Worm (Caenorhabditis elegans) whole organism, L1 larva: ENCODE data around the gene gck-1.

Experiments used
- C04F5.9 ChIP-seq: sonication (generic microtip); optimal IDR thresholded peaks from 2 replicates; lab custom pipeline; 2016; ENCODE audit warnings: missing genetic modification characterization, missing compliant biosample characterization
- aha-1 ChIP-seq: fragments of 150-350 bp; optimal IDR thresholded peaks from 2 replicates; lab custom pipeline; 2014; ENCODE audit warnings: missing biosample characterization, missing genetic modification characterization
- alr-1 ChIP-seq: fragments of 200-800 bp; sonication (Bioruptor generic); optimal IDR thresholded peaks from 2 replicates; lab custom pipeline; 2018; ENCODE audit warnings: borderline replicate concordance, mild to moderate bottlenecking, missing genetic modification characterization, missing compliant biosample characterization
- ama-1 ChIP-seq: fragments of 150-350 bp; optimal IDR thresholded peaks from 2 replicates; lab custom pipeline; 2014
- blmp-1 ChIP-seq: fragments of 150-350 bp; optimal IDR thresholded peaks from 2 replicates; lab custom pipeline; 2014; ENCODE audit warnings: missing biosample characterization, missing genetic modification characterization
- ceh-8 ChIP-seq: fragments of 200-800 bp; sonication (Bioruptor generic); optimal IDR thresholded peaks from 2 replicates; lab custom pipeline; 2018; ENCODE audit warnings: mild to moderate bottlenecking, missing genetic modification characterization, moderate library complexity, missing compliant biosample characterization
- ces-1 ChIP-seq: fragments of 150-350 bp; optimal IDR thresholded peaks from 2 replicates; lab custom pipeline; 2014; ENCODE audit warnings: missing biosample characterization, missing genetic modification reagents, missing genetic modification characterization
- dpl-1 ChIP-seq, 3 experiments: fragments of 150-350 bp in 2 of 3; sonication (generic microtip) in 1 of 3; optimal IDR thresholded peaks; 2 replicates each; lab custom pipeline; 2014 to 2017; ENCODE audit warnings: missing biosample characterization in 3 of 3, missing genetic modification characterization in 3 of 3, missing genetic modification reagents in 3 of 3
- efl-3 ChIP-seq: fragments of 200-800 bp; sonication (Bioruptor generic); optimal IDR thresholded peaks from 2 replicates; lab custom pipeline; 2018; ENCODE audit warnings: mild to moderate bottlenecking, missing genetic modification characterization, missing compliant biosample characterization
- egl-13 ChIP-seq: sonication (generic microtip); optimal IDR thresholded peaks from 2 replicates; lab custom pipeline; 2016; ENCODE audit warnings: missing genotype, missing genetic modification reagents, missing genetic modification characterization, missing compliant biosample characterization
- elt-2 ChIP-seq: sonication (generic microtip); optimal IDR thresholded peaks from 2 replicates; lab custom pipeline; 2016; ENCODE audit warnings: missing genetic modification characterization, mild to moderate bottlenecking, inconsistent platforms, missing compliant biosample characterization, missing genetic modification reagents
- ets-5 ChIP-seq: fragments of 200-800 bp; sonication (Bioruptor generic); IDR thresholded peaks from 2 replicates; pipeline ENCODE4 v1.3.6; 2022; ENCODE audit warnings: missing genetic modification characterization, missing compliant biosample characterization
- fkh-10 ChIP-seq: sonication (generic microtip); optimal IDR thresholded peaks from 2 replicates; lab custom pipeline; 2017; ENCODE audit warnings: missing biosample characterization, missing genetic modification reagents, missing genetic modification characterization
- fkh-8 ChIP-seq: sonication (generic microtip); optimal IDR thresholded peaks from 2 replicates; lab custom pipeline; 2016; ENCODE audit warnings: mild to moderate bottlenecking, missing genetic modification characterization, missing compliant biosample characterization
- fos-1 ChIP-seq: fragments of 150-350 bp; optimal IDR thresholded peaks from 2 replicates; lab custom pipeline; 2014; ENCODE audit warnings: missing biosample characterization, missing genetic modification characterization
- irx-1 ChIP-seq: sonication (generic microtip); optimal IDR thresholded peaks from 2 replicates; lab custom pipeline; 2016; ENCODE audit warnings: missing genetic modification characterization, missing compliant biosample characterization
- jun-1 ChIP-seq: fragments of 150-350 bp; optimal IDR thresholded peaks from 2 replicates; lab custom pipeline; 2014; ENCODE audit warnings: missing biosample characterization, missing genetic modification reagents, missing genetic modification characterization
- lin-13 ChIP-seq: fragments of 150-350 bp; optimal IDR thresholded peaks from 2 replicates; lab custom pipeline; 2014; ENCODE audit warnings: missing biosample characterization, missing genetic modification reagents, missing genetic modification characterization
- lin-35 ChIP-seq, 2 experiments: fragments of 150-350 bp; optimal IDR thresholded peaks; 2 replicates each; lab custom pipeline; 2014; ENCODE audit warnings: missing biosample characterization in 2 of 2, missing genetic modification characterization in 2 of 2, missing genetic modification reagents in 2 of 2
- lsy-2 ChIP-seq, 2 experiments: fragments of 150-350 bp; optimal IDR thresholded peaks; 2 replicates each; lab custom pipeline; 2014; ENCODE audit warnings: missing biosample characterization in 2 of 2, missing genetic modification characterization in 2 of 2
- mab-9 ChIP-seq: fragments of 200-800 bp; sonication (Bioruptor generic); IDR thresholded peaks from 2 replicates; pipeline ENCODE4 v1.3.6; 2022; ENCODE audit warnings: missing genetic modification reagents, missing genetic modification characterization, missing compliant biosample characterization
- mep-1 ChIP-seq: fragments of 150-350 bp; optimal IDR thresholded peaks from 2 replicates; lab custom pipeline; 2014; ENCODE audit warnings: missing biosample characterization, missing genetic modification characterization
- nhr-237 ChIP-seq: fragments of 150-350 bp; optimal IDR thresholded peaks from 2 replicates; lab custom pipeline; 2014; ENCODE audit warnings: missing biosample characterization, missing genetic modification characterization
- nhr-71 ChIP-seq: sonication (generic microtip); optimal IDR thresholded peaks from 2 replicates; lab custom pipeline; 2016; ENCODE audit warnings: mild to moderate bottlenecking, missing genetic modification characterization, moderate library complexity, missing compliant biosample characterization
- nhr-77 ChIP-seq: fragments of 150-350 bp; optimal IDR thresholded peaks from 2 replicates; lab custom pipeline; 2014; ENCODE audit warnings: missing biosample characterization, missing genetic modification characterization
- nhr-84 ChIP-seq: sonication (generic microtip); optimal IDR thresholded peaks from 2 replicates; lab custom pipeline; 2017; ENCODE audit warnings: missing biosample characterization, missing genetic modification characterization
- nhr-85 ChIP-seq: sonication (generic microtip); peaks from one replicate; lab custom pipeline; 2016; ENCODE audit warnings: missing genetic modification characterization, inconsistent platforms, missing compliant biosample characterization
- nhr-90 ChIP-seq: sonication (generic microtip); optimal IDR thresholded peaks from 2 replicates; lab custom pipeline; 2016; ENCODE audit warnings: mild to moderate bottlenecking, missing genetic modification characterization, missing compliant biosample characterization; ENCODE audit not compliant: poor library complexity
- pag-3 ChIP-seq: sonication (generic microtip); optimal IDR thresholded peaks from 2 replicates; lab custom pipeline; 2017; ENCODE audit warnings: missing genetic modification characterization, mild to moderate bottlenecking, missing compliant biosample characterization, antibody characterized with exemption, borderline replicate concordance; ENCODE audit not compliant: insufficient read depth
- pax-3 ChIP-seq: fragments of 200-800 bp; sonication (Bioruptor generic); optimal IDR thresholded peaks from 2 replicates; lab custom pipeline; 2018; ENCODE audit warnings: mild to moderate bottlenecking, missing genetic modification characterization, moderate library complexity, missing compliant biosample characterization
- rnt-1 ChIP-seq: sonication (generic microtip); optimal IDR thresholded peaks from 2 replicates; lab custom pipeline; 2016; ENCODE audit warnings: mild to moderate bottlenecking, missing genetic modification characterization, moderate library complexity, missing compliant biosample characterization
- sox-4 ChIP-seq: sonication (generic microtip); optimal IDR thresholded peaks from 2 replicates; lab custom pipeline; 2016; ENCODE audit warnings: missing genetic modification characterization, missing compliant biosample characterization
- sptf-1 ChIP-seq: fragments of 150-350 bp; optimal IDR thresholded peaks from 2 replicates; lab custom pipeline; 2014; ENCODE audit warnings: missing biosample characterization, missing genetic modification characterization
- sup-37 ChIP-seq: fragments of 200-800 bp; sonication (Bioruptor generic); optimal IDR thresholded peaks from 2 replicates; lab custom pipeline; 2018; ENCODE audit warnings: mild to moderate bottlenecking, missing genetic modification characterization, missing compliant biosample characterization
- swsn-7 ChIP-seq: sonication (generic microtip); optimal IDR thresholded peaks from 2 replicates; lab custom pipeline; 2016; ENCODE audit warnings: missing genetic modification characterization, missing compliant biosample characterization
- unc-130 ChIP-seq: fragments of 150-350 bp; optimal IDR thresholded peaks from 2 replicates; lab custom pipeline; 2017; ENCODE audit warnings: missing biosample characterization, missing genetic modification characterization, inconsistent platforms
- unc-30 ChIP-seq: sonication (generic microtip); optimal IDR thresholded peaks from 2 replicates; lab custom pipeline; 2017; ENCODE audit warnings: missing biosample characterization, missing genetic modification characterization
- unc-62 ChIP-seq: fragments of 150-350 bp; optimal IDR thresholded peaks from 2 replicates; lab custom pipeline; 2014; ENCODE audit warnings: missing biosample characterization, missing genetic modification reagents, missing genetic modification characterization
- unc-86 ChIP-seq: sonication (generic microtip); optimal IDR thresholded peaks from 2 replicates; lab custom pipeline; 2016; ENCODE audit warnings: missing genetic modification characterization, missing compliant biosample characterization
- xbp-1 ChIP-seq: sonication (generic microtip); optimal IDR thresholded peaks from 2 replicates; lab custom pipeline; 2016; ENCODE audit warnings: missing genetic modification characterization, missing compliant biosample characterization
- ztf-11 ChIP-seq, 2 experiments: sonication (generic microtip); optimal IDR thresholded peaks; 2 replicates each; lab custom pipeline; 2016 to 2017; ENCODE audit warnings: missing genetic modification characterization in 2 of 2, missing biosample characterization in 1 of 2, missing compliant biosample characterization in 1 of 2

Gene gck-1

DNA sequence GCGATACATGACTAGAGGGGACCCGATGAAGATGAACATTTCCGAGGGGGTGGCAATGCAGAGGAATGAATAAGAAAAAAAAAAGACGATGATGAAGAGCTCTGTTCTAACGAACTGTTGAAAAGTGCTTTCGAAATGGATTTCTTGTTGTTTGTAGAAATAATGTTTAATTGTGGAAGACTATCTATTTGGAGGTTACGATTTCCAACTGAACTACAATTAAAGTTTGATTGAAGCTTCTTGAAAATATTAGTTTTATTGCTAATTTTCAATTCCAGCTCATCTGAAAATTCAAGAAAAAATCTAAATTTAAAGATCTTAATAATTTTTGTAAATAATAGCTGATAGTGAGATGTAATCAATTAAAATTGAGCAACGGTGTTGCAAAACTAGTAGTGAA is 3.1 kb upstream of the gck-1 start:
- no peak for TF ChIP-seq mab-9 (GFP tag; lab: Robert Waterston, UW)
- no peak for TF ChIP-seq unc-30 (tag; lab: Kevin White, UChicago)
- no peak for TF ChIP-seq nhr-90 (tag; lab: Kevin White, UChicago)
- TF ChIP-seq ama-1 (lab: Kevin White, UChicago): no peak
- no peak for TF ChIP-seq ets-5
- TF ChIP-seq fkh-10 (GFP tag; lab: Kevin White, UChicago): no peak
- TF ChIP-seq ztf-11 (tag; optimal IDR thresholded peaks at IDR 0.05; lab: Kevin White, UChicago): no peak
- no peak for TF ChIP-seq rnt-1 (tag; lab: Kevin White, UChicago)
- TF ChIP-seq sptf-1 (tag; lab: Kevin White, UChicago): no peak
- no peak for TF ChIP-seq C04F5.9 (tag; lab: Kevin White, UChicago)
- no peak for TF ChIP-seq pag-3 (tag; lab: Kevin White, UChicago)
- TF ChIP-seq nhr-237 (tag; lab: Kevin White, UChicago): no peak
- no peak for TF ChIP-seq pax-3 (tag; lab: Kevin White, UChicago)
- TF ChIP-seq xbp-1: no peak
- no peak for TF ChIP-seq swsn-7
- no peak for TF ChIP-seq fos-1 (tag; lab: Kevin White, UChicago)

ce11 chrV:8946142-8946541 is 1.5 kb upstream of the gck-1 start:
- TF ChIP-seq unc-130 (no peak), nhr-77 (no peak), nhr-85 (no peak), egl-13 (no peak), sox-4 (no peak), ces-1 (GFP tag; lab: Kevin White, UChicago) (no peak), alr-1 (tag; lab: Kevin White, UChicago) (no peak), swsn-7 (no peak), lsy-2 (tag; optimal IDR thresholded peaks at IDR 0.05; lab: Kevin White, UChicago) (no peak), mep-1 (tag; lab: Kevin White, UChicago) (no peak), ceh-8 (GFP tag; lab: Kevin White, UChicago) (no peak), irx-1 (tag; lab: Kevin White, UChicago) (no peak), fos-1 (tag; lab: Kevin White, UChicago) (no peak), lin-35 (GFP tag; optimal IDR thresholded peaks at IDR 0.05; lab: Kevin White, UChicago) (no peak), pag-3 (tag; lab: Kevin White, UChicago) (no peak), unc-86 (no peak), aha-1 (tag; lab: Kevin White, UChicago) (no peak), efl-3 (no peak), nhr-71 (tag; lab: Kevin White, UChicago) (no peak), unc-62 (GFP tag; lab: Kevin White, UChicago) (no peak)

ce11 chrV:8948365-8948764 is 766 bp downstream of the gck-1 start:
- TF ChIP-seq lin-13 (GFP tag; lab: Kevin White, UChicago) (no peak), dpl-1 (GFP tag; optimal IDR thresholded peaks at IDR 0.05; lab: Kevin White, UChicago) (no peak), C04F5.9 (tag; lab: Kevin White, UChicago) (no peak), nhr-77 (no peak), elt-2 (tag; lab: Kevin White, UChicago) (no peak), fkh-8 (no peak), sup-37 (GFP tag; lab: Kevin White, UChicago) (no peak), blmp-1 (tag; lab: Kevin White, UChicago) (no peak), jun-1 (tag; lab: Kevin White, UChicago) (no peak), nhr-84 (tag; lab: Kevin White, UChicago) (no peak)
